Worm (Caenorhabditis elegans): ENCODE results near the gene T22B2.1.
A peak's percentile ranks its signal among the peaks of the same experiment; 100 is the strongest.

The T22B2.1 gene

ce11 chrX:3914273-3914672 is 11.6 kb upstream of the T22B2.1 start (continued):
- TF ChIP-seq dmd-4 (tag; optimal IDR thresholded peaks at IDR 0.05; ENCODE audit: borderline replicate concordance) = no peak
- peak; percentile 53 for TF ChIP-seq ttx-3 (tag; optimal IDR thresholded peaks at IDR 0.05)
- TF ChIP-seq nhr-232 (tag; optimal IDR thresholded peaks at IDR 0.05) = peak; percentile 38
- peak; percentile 74 for TF ChIP-seq ceh-6 (GFP tag; optimal IDR thresholded peaks at IDR 0.05)
- no peak for TF ChIP-seq ets-4 (tag; optimal IDR thresholded peaks at IDR 0.05)
- no peak for TF ChIP-seq ceh-9 (tag; optimal IDR thresholded peaks at IDR 0.05)
- peak; percentile 53 for TF ChIP-seq hlh-6 (tag; optimal IDR thresholded peaks at IDR 0.05)
- TF ChIP-seq ceh-31 (tag; optimal IDR thresholded peaks at IDR 0.05) = peak; percentile 1
- TF ChIP-seq pax-1 (tag; optimal IDR thresholded peaks at IDR 0.05) = no peak
- TF ChIP-seq ceh-14 (tag; optimal IDR thresholded peaks at IDR 0.05) = no peak
- peak; percentile 40 for TF ChIP-seq eyg-1 (tag; optimal IDR thresholded peaks at IDR 0.05)
- TF ChIP-seq C08G9.2 (tag; optimal IDR thresholded peaks at IDR 0.05) = no peak
- TF ChIP-seq ceh-48 (tag; optimal IDR thresholded peaks at IDR 0.05) = no peak
- TF ChIP-seq sox-4 (tag; optimal IDR thresholded peaks at IDR 0.05) = peak; percentile 0
- peak; percentile 32 for TF ChIP-seq C38D4.7 (GFP tag; optimal IDR thresholded peaks at IDR 0.05)
- no peak for TF ChIP-seq pqm-1 (tag; optimal IDR thresholded peaks at IDR 0.05)
- TF ChIP-seq ama-1 (optimal IDR thresholded peaks at IDR 0.05) = no peak
- no peak for TF ChIP-seq ceh-2 (tag; optimal IDR thresholded peaks at IDR 0.05)
- TF ChIP-seq sdc-2 (tag; optimal IDR thresholded peaks at IDR 0.05) = peak; percentile 74
- TF ChIP-seq ceh-34 (tag; optimal IDR thresholded peaks at IDR 0.05) = peak; percentile 15
- TF ChIP-seq F13H6.1 (tag; optimal IDR thresholded peaks at IDR 0.05) = no peak
- TF ChIP-seq K02D7.2 (tag; optimal IDR thresholded peaks at IDR 0.05) = no peak
- no peak for TF ChIP-seq nhr-11 (tag; optimal IDR thresholded peaks at IDR 0.05)
- TF ChIP-seq npax-4 (tag; optimal IDR thresholded peaks at IDR 0.05) = no peak
- TF ChIP-seq sox-2 (GFP tag; IDR thresholded peaks at IDR 0.05) = no peak
- peak; percentile 11 for TF ChIP-seq tbx-2 (tag; optimal IDR thresholded peaks at IDR 0.05)
- TF ChIP-seq ahr-1 (tag; optimal IDR thresholded peaks at IDR 0.05) = no peak
- peak; percentile 50 for TF ChIP-seq fax-1 (tag; optimal IDR thresholded peaks at IDR 0.05)
- no peak for TF ChIP-seq unc-42 (tag; optimal IDR thresholded peaks at IDR 0.05)
- no peak for TF ChIP-seq pros-1 (tag; optimal IDR thresholded peaks at IDR 0.05)
- TF ChIP-seq ceh-30 (tag; optimal IDR thresholded peaks at IDR 0.05) = no peak
- TF ChIP-seq nfya-1 (tag; optimal IDR thresholded peaks at IDR 0.05) = peak; percentile 11
- TF ChIP-seq T23F11.4 (GFP tag; optimal IDR thresholded peaks at IDR 0.05) = no peak

- TF ChIP-seq pat-9 (tag; optimal IDR thresholded peaks at IDR 0.05) = no peak
- TF ChIP-seq nhr-11 (tag; optimal IDR thresholded peaks at IDR 0.05) = no peak
- no peak for TF ChIP-seq C38D4.7 (GFP tag; optimal IDR thresholded peaks at IDR 0.05)
Measured at ce11 chrX:3915748-3916147, 10.1 kb upstream of the T22B2.1 start, which contains the start of gene idpp-9. TSS of gene idpp-9 (minus strand) at chrX:3915848.

DNA sequence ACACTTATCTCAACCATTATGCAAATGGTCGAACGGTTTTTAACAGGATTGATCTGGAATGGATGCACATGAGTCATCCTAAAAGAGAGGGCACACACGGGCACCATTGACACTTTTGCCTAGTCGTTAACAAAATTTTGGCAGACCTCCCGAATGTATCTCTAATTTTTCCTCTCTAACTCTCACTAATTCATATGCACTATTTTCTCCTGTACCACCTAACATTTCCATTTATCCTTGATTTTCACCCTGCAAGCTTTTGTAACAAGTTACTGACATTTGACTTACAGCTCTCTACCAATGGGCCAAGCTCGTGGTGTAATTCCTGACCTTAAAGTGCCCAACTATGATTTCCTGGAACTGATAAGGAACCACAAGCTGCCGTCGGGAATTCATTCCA is 8.9 kb upstream of the T22B2.1 start, which contains the start of gene T22B2.3:
TSS of gene T22B2.3 (plus strand) at position 301 of the 400 bp plus-strand sequence.
- TF ChIP-seq lim-6 (tag; optimal IDR thresholded peaks at IDR 0.05) (no peak), ceh-9 (tag; optimal IDR thresholded peaks at IDR 0.05) (no peak), K02D7.2 (tag; optimal IDR thresholded peaks at IDR 0.05) (no peak), unc-86 (tag; optimal IDR thresholded peaks at IDR 0.05) (no peak), odd-2 (tag; optimal IDR thresholded peaks at IDR 0.05) (no peak), pha-4 (tag; optimal IDR thresholded peaks at IDR 0.05) (no peak), elt-4 (tag; optimal IDR thresholded peaks at IDR 0.05) (no peak), ets-4 (tag; optimal IDR thresholded peaks at IDR 0.05) (no peak), ama-1 (optimal IDR thresholded peaks at IDR 0.05) (no peak), ceh-34 (tag; optimal IDR thresholded peaks at IDR 0.05) (no peak), ref-2 (tag; optimal IDR thresholded peaks at IDR 0.05) (no peak), ceh-31 (tag; optimal IDR thresholded peaks at IDR 0.05) (no peak), ceh-6 (GFP tag; optimal IDR thresholded peaks at IDR 0.05) (no peak), ceh-14 (tag; optimal IDR thresholded peaks at IDR 0.05) (no peak), lin-11 (tag; optimal IDR thresholded peaks at IDR 0.05) (no peak), pqm-1 (tag; optimal IDR thresholded peaks at IDR 0.05) (no peak), pat-9 (tag; optimal IDR thresholded peaks at IDR 0.05) (no peak)
